Worm (Caenorhabditis elegans) whole organism, L2 larva: Measurements from ENCODE around the gene Y56A3A.6.

Experiments
- C34F6.9 ChIP-seq: fragments of 150-350 bp; optimal IDR thresholded peaks from 2 replicates; lab custom pipeline; 2014; ENCODE audit warnings: missing biosample characterization, missing genetic modification characterization
- ZK546.5 ChIP-seq: sonication (generic microtip); optimal IDR thresholded peaks from 2 replicates; lab custom pipeline; 2017; ENCODE audit warnings: missing biosample characterization, missing genetic modification characterization
- blmp-1 ChIP-seq: sonication (generic microtip); optimal IDR thresholded peaks from 2 replicates; lab custom pipeline; 2017; ENCODE audit warnings: missing genetic modification characterization, mild to moderate bottlenecking, missing compliant biosample characterization, antibody characterized with exemption, moderate library complexity; ENCODE audit not compliant: insufficient read depth
- ceh-16 ChIP-seq: fragments of 150-350 bp; optimal IDR thresholded peaks from 2 replicates; lab custom pipeline; 2014; ENCODE audit warnings: missing biosample characterization, missing genetic modification characterization
- ceh-82 ChIP-seq: fragments of 150-350 bp; optimal IDR thresholded peaks from 2 replicates; lab custom pipeline; 2014; ENCODE audit warnings: missing biosample characterization, missing genetic modification characterization
- egl-27 ChIP-seq: sonication (generic microtip); optimal IDR thresholded peaks from 3 replicates; lab custom pipeline; 2017; ENCODE audit warnings: missing biosample characterization, missing genetic modification reagents, missing genetic modification characterization
- fos-1 ChIP-seq: fragments of 150-350 bp; optimal IDR thresholded peaks from 2 replicates; lab custom pipeline; 2014; ENCODE audit warnings: missing biosample characterization, missing genetic modification characterization
- mbf-1 ChIP-seq: sonication (generic microtip); optimal IDR thresholded peaks from 2 replicates; lab custom pipeline; 2017; ENCODE audit warnings: missing biosample characterization, missing genetic modification characterization
- nhr-12 ChIP-seq: fragments of 150-350 bp; optimal IDR thresholded peaks from 2 replicates; lab custom pipeline; 2014; ENCODE audit warnings: missing biosample characterization, missing genetic modification characterization
- nhr-237 ChIP-seq: fragments of 150-350 bp; optimal IDR thresholded peaks from 2 replicates; lab custom pipeline; 2014; ENCODE audit warnings: missing biosample characterization, missing genetic modification characterization
- skn-1 ChIP-seq: sonication (generic microtip); optimal IDR thresholded peaks from 2 replicates; lab custom pipeline; 2017; ENCODE audit warnings: missing biosample characterization, missing genetic modification characterization
- unc-55 ChIP-seq: fragments of 150-350 bp; sonication (generic microtip); optimal IDR thresholded peaks from 3 replicates; lab custom pipeline; 2014; ENCODE audit warnings: missing biosample characterization, missing genetic modification reagents, missing genetic modification characterization
- ztf-11 ChIP-seq: sonication (generic microtip); optimal IDR thresholded peaks from 2 replicates; lab custom pipeline; 2017; ENCODE audit warnings: missing biosample characterization, missing genetic modification characterization

ce11 chrIII:11849590-11849989 is 29.0 kb downstream of the Y56A3A.6 start:
- TF ChIP-seq mbf-1 = no peak
- no peak for TF ChIP-seq nhr-237 (tag; lab: Kevin White, UChicago)
- TF ChIP-seq skn-1 = no peak
- TF ChIP-seq ceh-82 (tag; lab: Kevin White, UChicago) = no peak
- no peak for TF ChIP-seq ZK546.5 (tag; lab: Kevin White, UChicago)
- no peak for TF ChIP-seq nhr-12 (tag; lab: Kevin White, UChicago)
- no peak for TF ChIP-seq egl-27
- no peak for TF ChIP-seq unc-55 (GFP tag; lab: Kevin White, UChicago)
- no peak for TF ChIP-seq ztf-11 (tag; lab: Kevin White, UChicago)
- no peak for TF ChIP-seq ceh-16 (tag; lab: Kevin White, UChicago)
- no peak for TF ChIP-seq blmp-1
- TF ChIP-seq fos-1 (tag; lab: Kevin White, UChicago) = no peak
- no peak for TF ChIP-seq C34F6.9 (tag; lab: Kevin White, UChicago)
